Worm (Caenorhabditis elegans) whole organism, L2 larva: Measurements from ENCODE around the gene C36E6.8.

Source experiments
- R02D3.7 ChIP-seq: fragments of 150-350 bp; optimal IDR thresholded peaks from 2 replicates; lab custom pipeline; 2014; ENCODE audit warnings: missing biosample characterization, missing genetic modification characterization
- Y55F3AM.14 ChIP-seq: fragments of 200-800 bp; sonication (Bioruptor generic); optimal IDR thresholded peaks from 2 replicates; lab custom pipeline; 2018; ENCODE audit warnings: mild to moderate bottlenecking, missing genetic modification characterization, missing compliant biosample characterization
- ama-1 ChIP-seq: fragments of 150-350 bp; optimal IDR thresholded peaks from 2 replicates; lab custom pipeline; 2018; ENCODE audit warnings: inconsistent platforms
- ceh-82 ChIP-seq: fragments of 150-350 bp; optimal IDR thresholded peaks from 2 replicates; lab custom pipeline; 2014; ENCODE audit warnings: missing biosample characterization, missing genetic modification characterization
- egl-27 ChIP-seq: sonication (generic microtip); optimal IDR thresholded peaks from 3 replicates; lab custom pipeline; 2017; ENCODE audit warnings: missing biosample characterization, missing genetic modification reagents, missing genetic modification characterization
- lin-11 ChIP-seq: fragments of 150-350 bp; sonication (generic microtip); optimal IDR thresholded peaks from 2 replicates; lab custom pipeline; 2014; ENCODE audit warnings: missing biosample characterization, missing genetic modification characterization, inconsistent platforms, mixed read lengths
- lin-39 ChIP-seq: fragments of 150-350 bp; optimal IDR thresholded peaks from 2 replicates; lab custom pipeline; 2014; ENCODE audit warnings: missing biosample characterization, missing genetic modification reagents, missing genetic modification characterization
- lsy-2 ChIP-seq, 2 experiments: fragments of 150-350 bp in 1 of 2; sonication (generic microtip) in 1 of 2; optimal IDR thresholded peaks; 2 replicates each; lab custom pipeline; 2014 to 2017; ENCODE audit warnings: missing biosample characterization in 2 of 2, missing genetic modification characterization in 2 of 2
- nhr-12 ChIP-seq: fragments of 150-350 bp; optimal IDR thresholded peaks from 2 replicates; lab custom pipeline; 2014; ENCODE audit warnings: missing biosample characterization, missing genetic modification characterization
- nhr-21 ChIP-seq: fragments of 150-350 bp; optimal IDR thresholded peaks from 2 replicates; lab custom pipeline; 2014; ENCODE audit warnings: missing biosample characterization, missing genetic modification characterization
- nhr-6 ChIP-seq: fragments of 150-350 bp; optimal IDR thresholded peaks from 2 replicates; lab custom pipeline; 2014; ENCODE audit warnings: missing biosample characterization, missing genetic modification characterization
- snpc-4 ChIP-seq: fragments of 150-350 bp; optimal IDR thresholded peaks from 2 replicates; lab custom pipeline; 2014; ENCODE audit warnings: missing biosample characterization, missing genetic modification characterization
- zag-1 ChIP-seq: fragments of 150-350 bp; optimal IDR thresholded peaks from 2 replicates; lab custom pipeline; 2014; ENCODE audit warnings: missing biosample characterization, missing genetic modification characterization
- ztf-1 ChIP-seq: fragments of 200-800 bp; sonication (Bioruptor generic); conservative IDR thresholded peaks from 2 replicates; pipeline ENCODE4 v1.3.6; 2022; ENCODE audit warnings: missing genetic modification characterization, missing compliant biosample characterization

DNA sequence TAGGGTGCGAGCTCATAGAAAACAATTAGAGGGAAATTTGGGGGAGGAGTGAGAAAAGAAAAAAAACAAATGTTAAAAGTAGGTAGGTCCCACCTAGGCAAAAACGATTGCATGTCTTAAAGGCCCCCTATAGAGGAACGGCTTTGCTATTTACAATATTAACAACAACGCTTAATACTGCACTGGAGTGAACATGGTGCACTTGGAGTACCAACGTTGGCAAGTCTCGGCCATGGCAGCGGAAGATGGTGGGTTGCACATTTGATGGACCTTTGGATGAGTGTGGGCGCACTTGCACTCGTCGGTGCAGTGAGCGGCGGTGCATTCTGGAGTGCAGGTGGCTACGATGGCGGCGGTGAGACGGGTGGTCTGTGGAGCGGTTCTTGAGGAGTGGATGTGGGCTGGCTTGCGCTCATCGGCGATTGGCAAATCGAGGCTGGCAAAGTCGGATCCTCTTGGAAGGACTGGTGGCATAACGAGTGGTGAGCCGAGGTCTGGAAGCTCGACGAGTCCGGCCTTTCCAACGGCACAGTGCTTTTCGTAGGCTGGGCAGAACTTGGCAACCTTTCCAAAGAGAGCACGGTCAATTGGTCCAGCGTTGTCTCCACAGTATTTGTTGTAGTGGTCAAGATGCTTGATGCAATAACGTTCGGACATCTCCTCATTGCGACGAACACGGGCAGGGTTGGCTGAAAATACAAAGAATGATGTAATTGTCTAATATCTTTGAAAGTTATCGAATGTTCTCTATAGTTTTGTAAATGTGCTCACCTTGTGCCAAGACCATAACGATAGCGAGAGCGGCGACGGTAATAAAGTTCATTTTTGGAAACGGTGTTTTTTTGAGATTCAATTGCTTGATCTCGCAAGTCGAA lies 17.7 kb upstream of the C36E6.8 start:
- TF ChIP-seq egl-27 (tag; lab: Kevin White, UChicago) (no peak), lin-11 (tag; lab: Kevin White, UChicago) (no peak), lin-39 (tag; lab: Kevin White, UChicago) (no peak), ceh-82 (no peak), nhr-6 (tag; lab: Kevin White, UChicago) (peak; percentile 14), ama-1 (lab: Kevin White, UChicago) (peak; percentile 97), snpc-4 (no peak), ztf-1 (GFP tag; lab: Robert Waterston, UW) (no peak), nhr-21 (tag; lab: Kevin White, UChicago) (peak; percentile 84), lsy-2 (tag; optimal IDR thresholded peaks at IDR 0.05; lab: Kevin White, UChicago) (peak in 1 of 2 experiments; percentile 1), Y55F3AM.14 (peak; percentile 27), zag-1 (tag; lab: Kevin White, UChicago) (no peak), nhr-12 (no peak), R02D3.7 (tag; lab: Kevin White, UChicago) (no peak)
